Worm (Caenorhabditis elegans): Measurements from ENCODE around the gene lat-2.

DNA sequence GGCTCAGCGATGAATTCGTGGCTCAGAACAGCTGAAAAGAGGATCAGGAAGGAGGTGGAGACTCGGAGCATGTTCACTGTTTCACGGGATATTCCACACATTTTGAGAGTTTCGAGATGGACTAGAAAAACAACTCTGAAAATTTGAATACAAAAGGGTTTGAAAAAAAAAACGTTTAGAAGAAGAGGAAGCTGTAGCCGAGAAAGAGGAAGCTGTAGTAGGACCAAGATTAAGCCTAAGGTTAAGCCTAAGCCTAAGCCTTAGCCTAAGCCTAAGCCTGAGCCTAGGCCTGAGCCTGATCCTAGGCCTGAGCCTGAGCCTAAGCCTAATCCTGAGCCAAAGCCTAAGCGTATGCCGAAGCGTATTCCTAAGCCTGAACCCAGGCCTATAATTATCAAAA is 46.8 kb upstream of the lat-2 start, which contains the start of gene plep-1:
- TF ChIP-seq K11D2.4 (GFP tag; IDR thresholded peaks at IDR 0.05) (no peak), hlh-12 (tag; optimal IDR thresholded peaks at IDR 0.05) (no peak), unc-62 (GFP tag; optimal IDR thresholded peaks at IDR 0.05) (no peak), C17E4.6 (GFP tag; IDR thresholded peaks at IDR 0.05) (no peak), snpc-3.4 (tag; optimal IDR thresholded peaks at IDR 0.05) (no peak), cebp-2 (GFP tag; IDR thresholded peaks at IDR 0.05) (no peak), unc-130 (GFP tag; optimal IDR thresholded peaks at IDR 0.05) (no peak), atf-7 (tag; optimal IDR thresholded peaks at IDR 0.05) (no peak), die-1 (tag; optimal IDR thresholded peaks at IDR 0.05) (no peak), ccch-3 (GFP tag; optimal IDR thresholded peaks at IDR 0.05) (no peak), tbx-9 (tag; optimal IDR thresholded peaks at IDR 0.05; ENCODE audit: borderline replicate concordance) (no peak)

Data from whole organism, young adult.